Worm (Caenorhabditis elegans) whole organism, L2 larva: ENCODE data around the gene srw-84.

Source experiments
- C34F6.9 ChIP-seq: fragments of 150-350 bp; optimal IDR thresholded peaks from 2 replicates; lab custom pipeline; 2014; ENCODE audit warnings: missing biosample characterization, missing genetic modification characterization
- Y55F3AM.14 ChIP-seq: fragments of 200-800 bp; sonication (Bioruptor generic); optimal IDR thresholded peaks from 2 replicates; lab custom pipeline; 2018; ENCODE audit warnings: mild to moderate bottlenecking, missing genetic modification characterization, missing compliant biosample characterization
- ama-1 ChIP-seq: fragments of 150-350 bp; optimal IDR thresholded peaks from 2 replicates; lab custom pipeline; 2018; ENCODE audit warnings: inconsistent platforms
- elt-3 ChIP-seq: sonication (generic microtip); optimal IDR thresholded peaks from 2 replicates; lab custom pipeline; 2017; ENCODE audit warnings: missing biosample characterization, missing genetic modification characterization
- fos-1 ChIP-seq: fragments of 150-350 bp; optimal IDR thresholded peaks from 2 replicates; lab custom pipeline; 2014; ENCODE audit warnings: missing biosample characterization, missing genetic modification characterization
- lin-39 ChIP-seq: fragments of 150-350 bp; optimal IDR thresholded peaks from 2 replicates; lab custom pipeline; 2014; ENCODE audit warnings: missing biosample characterization, missing genetic modification reagents, missing genetic modification characterization
- lsy-2 ChIP-seq, 2 experiments: fragments of 150-350 bp in 1 of 2; sonication (generic microtip) in 1 of 2; optimal IDR thresholded peaks; 2 replicates each; lab custom pipeline; 2014 to 2017; ENCODE audit warnings: missing biosample characterization in 2 of 2, missing genetic modification characterization in 2 of 2
- nhr-25 ChIP-seq: fragments of 150-350 bp; sonication (generic microtip); optimal IDR thresholded peaks from 3 replicates; lab custom pipeline; 2014; ENCODE audit warnings: missing biosample characterization, missing genetic modification characterization
- snpc-4 ChIP-seq: fragments of 150-350 bp; optimal IDR thresholded peaks from 2 replicates; lab custom pipeline; 2014; ENCODE audit warnings: missing biosample characterization, missing genetic modification characterization
- unc-39 ChIP-seq: fragments of 150-350 bp; optimal IDR thresholded peaks from 2 replicates; lab custom pipeline; 2014; ENCODE audit warnings: missing biosample characterization, missing genetic modification characterization
- zag-1 ChIP-seq: fragments of 150-350 bp; optimal IDR thresholded peaks from 2 replicates; lab custom pipeline; 2014; ENCODE audit warnings: missing biosample characterization, missing genetic modification characterization
- ztf-11 ChIP-seq: sonication (generic microtip); optimal IDR thresholded peaks from 2 replicates; lab custom pipeline; 2017; ENCODE audit warnings: missing biosample characterization, missing genetic modification characterization
- ztf-4 ChIP-seq: fragments of 150-350 bp; optimal IDR thresholded peaks from 2 replicates; lab custom pipeline; 2014; ENCODE audit warnings: missing biosample characterization, missing genetic modification characterization

DNA sequence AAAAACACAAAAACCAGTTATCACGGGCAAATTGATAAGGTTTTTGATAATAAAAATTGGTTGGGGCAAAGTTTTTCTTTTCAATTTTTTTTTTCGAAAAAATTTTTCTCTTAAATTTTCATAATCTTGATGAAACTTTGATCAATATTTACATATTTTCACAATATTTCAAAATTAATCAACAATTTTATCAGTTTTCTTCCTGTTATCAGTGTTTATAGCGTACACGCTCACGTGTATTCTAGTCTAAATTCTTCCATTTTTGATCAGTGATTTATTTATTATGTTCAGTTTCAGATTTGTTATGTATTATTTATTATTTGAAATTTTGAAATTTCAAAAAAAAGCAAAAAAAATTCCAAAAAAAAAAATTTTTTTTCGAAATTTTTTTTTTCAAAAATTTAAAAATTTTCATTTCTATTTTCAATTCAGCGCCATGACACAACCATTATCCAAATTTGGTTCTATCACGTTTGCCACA, 4.0 kb upstream of the srw-84 start, which contains the start of gene nceh-1:
- TF ChIP-seq C34F6.9 (tag; lab: Kevin White, UChicago) (no peak), Y55F3AM.14 (GFP tag; lab: Kevin White, UChicago) (no peak), fos-1 (tag; lab: Kevin White, UChicago) (peak; percentile 42), snpc-4 (no peak), unc-39 (tag; lab: Kevin White, UChicago) (no peak), lsy-2 (tag; optimal IDR thresholded peaks at IDR 0.05; lab: Kevin White, UChicago) (no peak), elt-3 (no peak), ztf-11 (tag; lab: Kevin White, UChicago) (no peak), nhr-25 (tag; lab: Kevin White, UChicago) (no peak), ama-1 (no peak), lin-39 (tag; lab: Kevin White, UChicago) (no peak), zag-1 (no peak), ztf-4 (tag; lab: Kevin White, UChicago) (no peak)
